Fruit fly (Drosophila melanogaster) whole organism, embryonic: ENCODE measurements around the gene CG3342.

Experiments
- Atf3 ChIP-seq: fragments of 200-800 bp; sonication (Bioruptor generic); optimal IDR thresholded peaks from 3 replicates; lab custom pipeline; 2016; ENCODE audit warnings: missing biosample characterization, missing genetic modification characterization
- CG10959 ChIP-seq: fragments of 200-800 bp; sonication (Bioruptor generic); IDR thresholded peaks from 2 replicates; pipeline ENCODE4 v1.3.6; 2022; ENCODE audit warnings: missing biosample characterization, missing genetic modification characterization
- CG10979 ChIP-seq: fragments of 200-800 bp; sonication (Bioruptor generic); optimal IDR thresholded peaks from 2 replicates; lab custom pipeline; 2018; ENCODE audit warnings: missing biosample characterization, mild to moderate bottlenecking, missing genetic modification characterization, moderate library complexity
- CG11695 ChIP-seq: fragments of 200-800 bp; sonication (Bioruptor generic); IDR thresholded peaks from 3 replicates; pipeline ENCODE4 v1.3.6; 2022; ENCODE audit warnings: missing biosample characterization, missing genetic modification characterization
- CG1529 ChIP-seq: fragments of 200-800 bp; sonication (Bioruptor generic); optimal IDR thresholded peaks from 3 replicates; lab custom pipeline; 2018; ENCODE audit warnings: missing biosample characterization, missing genetic modification characterization
- CG1603 ChIP-seq: fragments of 200-800 bp; sonication (Bioruptor generic); optimal IDR thresholded peaks from 2 replicates; lab custom pipeline; 2019; ENCODE audit warnings: missing biosample characterization, mild to moderate bottlenecking, missing genetic modification characterization, moderate library complexity
- CG16813 ChIP-seq: fragments of 200-800 bp; sonication (Bioruptor generic); IDR thresholded peaks from 3 replicates; pipeline ENCODE4 v1.3.6; 2022; ENCODE audit warnings: missing biosample characterization, missing genetic modification characterization; ENCODE audit not compliant: partially characterized antibody
- CG17385 ChIP-seq: fragments of 200-800 bp; sonication (Bioruptor generic); optimal IDR thresholded peaks from 3 replicates; lab custom pipeline; 2018; ENCODE audit warnings: missing biosample characterization, mild to moderate bottlenecking, missing genetic modification characterization
- CG17802 ChIP-seq: fragments of 200-800 bp; sonication (Bioruptor generic); optimal IDR thresholded peaks from 2 replicates; lab custom pipeline; 2018; ENCODE audit warnings: missing biosample characterization, mild to moderate bottlenecking, missing genetic modification characterization, moderate library complexity
- CG1832 ChIP-seq: fragments of 200-800 bp; sonication (Bioruptor generic); optimal IDR thresholded peaks from 2 replicates; lab custom pipeline; 2017; ENCODE audit warnings: missing biosample characterization, mild to moderate bottlenecking, missing genetic modification characterization, inconsistent platforms
- CG30431 ChIP-seq: fragments of 200-800 bp; sonication (Bioruptor generic); optimal IDR thresholded peaks from 2 replicates; lab custom pipeline; 2017; ENCODE audit warnings: missing biosample characterization, missing genetic modification characterization
- CG42726 ChIP-seq: fragments of 200-800 bp; sonication (Bioruptor generic); IDR thresholded peaks from 2 replicates; pipeline ENCODE4 v1.3.6; 2022; ENCODE audit warnings: missing biosample characterization, missing genetic modification characterization; ENCODE audit not compliant: partially characterized antibody
- CG6654 ChIP-seq: fragments of 200-800 bp; sonication (Bioruptor generic); optimal IDR thresholded peaks from 2 replicates; lab custom pipeline; 2017; ENCODE audit warnings: missing biosample characterization, mild to moderate bottlenecking, missing genetic modification characterization
- CG7357 ChIP-seq: fragments of 200-800 bp; sonication (Bioruptor generic); IDR thresholded peaks from 3 replicates; pipeline ENCODE4 v1.3.6; 2022; ENCODE audit warnings: missing biosample characterization, missing genetic modification characterization
- CG7786 ChIP-seq: fragments of 200-800 bp; sonication (Bioruptor generic); optimal IDR thresholded peaks from 2 replicates; lab custom pipeline; 2016; ENCODE audit warnings: missing biosample characterization, missing genetic modification characterization
- CG8359 ChIP-seq: fragments of 200-800 bp; sonication (Bioruptor generic); optimal IDR thresholded peaks from 2 replicates; lab custom pipeline; 2017; ENCODE audit warnings: missing biosample characterization, mild to moderate bottlenecking, missing genetic modification characterization, borderline replicate concordance
- CG8388 ChIP-seq: fragments of 200-800 bp; sonication (Bioruptor generic); optimal IDR thresholded peaks from 2 replicates; lab custom pipeline; 2019; ENCODE audit warnings: missing biosample characterization, mild to moderate bottlenecking, missing genetic modification characterization, moderate library complexity
- CG8478 ChIP-seq: fragments of >200 bp; optimal IDR thresholded peaks from 2 replicates; lab custom pipeline; 2018
- CG9437 ChIP-seq: fragments of 200-800 bp; sonication (Bioruptor generic); optimal IDR thresholded peaks from 2 replicates; lab custom pipeline; 2018; ENCODE audit warnings: missing biosample characterization, mild to moderate bottlenecking, missing genetic modification characterization
- D19A ChIP-seq: fragments of 200-800 bp; optimal IDR thresholded peaks from 3 replicates; lab custom pipeline; 2019; ENCODE audit warnings: missing biosample characterization, mild to moderate bottlenecking, missing genetic modification characterization, moderate library complexity
- E2f2 ChIP-seq: fragments of 200-800 bp; sonication (Bioruptor generic); IDR thresholded peaks from 2 replicates; pipeline ENCODE4 v1.3.6; 2022; ENCODE audit warnings: missing biosample characterization, missing genetic modification characterization
- Elba2 ChIP-seq: fragments of 200-800 bp; sonication (Bioruptor generic); optimal IDR thresholded peaks from 3 replicates; lab custom pipeline; 2016; ENCODE audit warnings: missing biosample characterization, missing genetic modification characterization
- Fer2 ChIP-seq: fragments of 200-800 bp; sonication (Bioruptor generic); optimal IDR thresholded peaks from 2 replicates; lab custom pipeline; 2018; ENCODE audit warnings: missing biosample characterization, mild to moderate bottlenecking, missing genetic modification characterization, moderate library complexity
- H15 ChIP-seq: fragments of 200-800 bp; sonication (Bioruptor generic); IDR thresholded peaks from 3 replicates; pipeline ENCODE4 v1.3.6; 2022; ENCODE audit warnings: missing biosample characterization, missing genetic modification characterization
- HHEX ChIP-seq: fragments of 200-800 bp; sonication (Bioruptor generic); optimal IDR thresholded peaks from 3 replicates; lab custom pipeline; 2017; ENCODE audit warnings: missing biosample characterization, mild to moderate bottlenecking, missing genetic modification characterization, missing genetic modification reagents
- HLHmδ ChIP-seq: fragments of 200-800 bp; sonication (Bioruptor generic); optimal IDR thresholded peaks from 2 replicates; lab custom pipeline; 2018; ENCODE audit warnings: missing biosample characterization, mild to moderate bottlenecking, missing genetic modification characterization, moderate library complexity
- Hr51 ChIP-seq, 2 experiments: fragments of 200-800 bp; sonication (Bioruptor generic); optimal IDR thresholded peaks; 2 replicates in 1 of 2; 3 replicates in 1 of 2; lab custom pipeline; 2016 to 2018; ENCODE audit warnings: missing biosample characterization in 2 of 2, missing genetic modification characterization in 2 of 2, mild to moderate bottlenecking in 1 of 2, moderate library complexity in 1 of 2
- Hsf ChIP-seq: fragments of 200-800 bp; sonication (Bioruptor generic); optimal IDR thresholded peaks from 3 replicates; lab custom pipeline; 2016; ENCODE audit warnings: missing biosample characterization, missing genetic modification characterization
- Lim3 ChIP-seq: fragments of 200-800 bp; sonication (Bioruptor generic); IDR thresholded peaks from 2 replicates; pipeline ENCODE4 v1.3.6; 2022; ENCODE audit warnings: missing biosample characterization, missing genetic modification characterization
- MTF-1 ChIP-seq: fragments of 200-800 bp; sonication (Bioruptor generic); optimal IDR thresholded peaks from 2 replicates; lab custom pipeline; 2018; ENCODE audit warnings: missing biosample characterization, mild to moderate bottlenecking, missing genetic modification characterization, borderline replicate concordance
- Scr ChIP-seq: fragments of 200-800 bp; sonication (Bioruptor generic); IDR thresholded peaks from 2 replicates; pipeline ENCODE4 v1.3.6; 2022; ENCODE audit warnings: missing biosample characterization, missing genetic modification characterization; ENCODE audit not compliant: partially characterized antibody
- Usf ChIP-seq: fragments of 200-800 bp; sonication (Bioruptor generic); optimal IDR thresholded peaks from 2 replicates; lab custom pipeline; 2017; ENCODE audit warnings: missing genotype, missing biosample characterization, missing genetic modification characterization
- bigmax ChIP-seq: fragments of 200-800 bp; sonication (Bioruptor generic); optimal IDR thresholded peaks from 2 replicates; lab custom pipeline; 2018; ENCODE audit warnings: missing biosample characterization, mild to moderate bottlenecking, missing genetic modification characterization
- cato ChIP-seq: fragments of 200-800 bp; sonication (Bioruptor generic); optimal IDR thresholded peaks from 2 replicates; lab custom pipeline; 2016; ENCODE audit warnings: missing biosample characterization, missing genetic modification characterization, borderline replicate concordance
- caup ChIP-seq: fragments of 200-800 bp; sonication (Bioruptor generic); optimal IDR thresholded peaks from 3 replicates; lab custom pipeline; 2017; ENCODE audit warnings: missing biosample characterization, mild to moderate bottlenecking, missing genetic modification characterization, moderate library complexity; ENCODE audit not compliant: severe bottlenecking
- cg ChIP-seq: fragments of 200-800 bp; sonication (Bioruptor generic); optimal IDR thresholded peaks from 3 replicates; lab custom pipeline; 2019; ENCODE audit warnings: missing biosample characterization, mild to moderate bottlenecking, missing genetic modification characterization, moderate library complexity
- ci ChIP-seq: fragments of 200-800 bp; sonication (Bioruptor generic); IDR thresholded peaks from 3 replicates; pipeline ENCODE4 v1.3.6; 2022; ENCODE audit warnings: missing biosample characterization, missing genetic modification characterization
- dati ChIP-seq: fragments of 200-800 bp; sonication (Bioruptor generic); IDR thresholded peaks from 2 replicates; pipeline ENCODE4 v1.3.6; 2022; ENCODE audit warnings: missing biosample characterization, missing genetic modification characterization
- eyg ChIP-seq: fragments of 200-800 bp; sonication (Bioruptor generic); optimal IDR thresholded peaks from 3 replicates; lab custom pipeline; 2016; ENCODE audit warnings: missing biosample characterization, missing genetic modification characterization
- fd64A ChIP-seq: fragments of 200-800 bp; sonication (Bioruptor generic); optimal IDR thresholded peaks from 3 replicates; lab custom pipeline; 2018; ENCODE audit warnings: missing biosample characterization, mild to moderate bottlenecking, missing genetic modification characterization
- gcm2 ChIP-seq: fragments of 200-800 bp; sonication (Bioruptor generic); optimal IDR thresholded peaks from 2 replicates; lab custom pipeline; 2016; ENCODE audit warnings: missing biosample characterization, missing genetic modification characterization
- gro ChIP-seq: fragments of 200-800 bp; sonication (Bioruptor generic); optimal IDR thresholded peaks from 2 replicates; lab custom pipeline; 2016; ENCODE audit warnings: missing biosample characterization, missing genetic modification characterization
- gsb ChIP-seq: fragments of 200-800 bp; sonication (Bioruptor generic); IDR thresholded peaks from 2 replicates; pipeline ENCODE4 v1.3.6; 2022; ENCODE audit warnings: missing biosample characterization, missing genetic modification characterization
- ind ChIP-seq: fragments of 200-800 bp; sonication (Bioruptor generic); optimal IDR thresholded peaks from 3 replicates; lab custom pipeline; 2016; ENCODE audit warnings: missing biosample characterization, missing genetic modification characterization
- org-1 ChIP-seq: fragments of 200-800 bp; sonication (Bioruptor generic); optimal IDR thresholded peaks from 2 replicates; lab custom pipeline; 2017; ENCODE audit warnings: missing biosample characterization, missing genetic modification characterization
- sim ChIP-seq: fragments of 200-800 bp; sonication (Bioruptor generic); IDR thresholded peaks from 2 replicates; pipeline ENCODE4 v1.3.6; 2022; ENCODE audit warnings: missing biosample characterization, missing genetic modification characterization
- sima ChIP-seq: fragments of 200-800 bp; sonication (Bioruptor generic); optimal IDR thresholded peaks from 2 replicates; lab custom pipeline; 2016; ENCODE audit warnings: missing biosample characterization, missing genetic modification characterization
- sug ChIP-seq: fragments of 200-800 bp; optimal IDR thresholded peaks from 2 replicates; lab custom pipeline; 2019; ENCODE audit warnings: missing biosample characterization, mild to moderate bottlenecking, missing genetic modification characterization, moderate library complexity
- ttk ChIP-seq: fragments of 200-800 bp; sonication (Bioruptor generic); IDR thresholded peaks from 2 replicates; pipeline ENCODE4 v2.1.2; 2022; ENCODE audit warnings: missing biosample characterization, missing genetic modification characterization

Gene CG3342

dm6 chrX:6571234-6571915 is 43.7 kb upstream of the CG3342 start (continued):
- TF ChIP-seq Atf3 (peak; percentile 30), MTF-1 (peak; percentile 97), CG9437 (GFP tag; lab: Kevin White, UChicago) (peak; percentile 84), CG1832 (GFP tag; lab: Kevin White, UChicago) (peak; percentile 74), eyg (GFP tag; lab: Kevin White, UChicago) (no peak), CG10979 (tag; lab: Kevin White, UChicago) (peak; percentile 96), HLHmδ (GFP tag; lab: Kevin White, UChicago) (peak; percentile 5), sug (tag; lab: Kevin White, UChicago) (peak; percentile 76), HHEX (GFP tag; lab: Kevin White, UChicago) (peak; percentile 76), E2f2 (peak; percentile 65), fd64A (GFP tag; lab: Kevin White, UChicago) (peak; percentile 70), CG8388 (GFP tag; lab: Kevin White, UChicago) (peak; percentile 93), CG42726 (GFP tag; lab: Robert Waterston, UW) (no peak), Hr51 (GFP tag; optimal IDR thresholded peaks at IDR 0.05; lab: Kevin White, UChicago) (peak; percentile 24 to 92), gsb (GFP tag; lab: Robert Waterston, UW) (no peak), cato (GFP tag; lab: Kevin White, UChicago) (peak; percentile 71), gcm2 (GFP tag; lab: Kevin White, UChicago) (peak; percentile 8), Lim3 (peak; percentile 33; the same call in 1 of the 2 replicates), org-1 (peak; percentile 86), sima (no peak), caup (peak; percentile 76), Scr (GFP tag; lab: Robert Waterston, UW) (no peak), sim (peak; percentile 76; the same call in 1 of the 2 replicates), CG8478 (peak; percentile 60), Fer2 (tag; lab: Kevin White, UChicago) (peak; percentile 62), CG6654 (GFP tag; lab: Kevin White, UChicago) (peak; percentile 63), Hsf (peak; percentile 68), CG1529 (GFP tag; lab: Kevin White, UChicago) (peak; percentile 92), CG17802 (tag; lab: Kevin White, UChicago) (peak; percentile 53), bigmax (peak; percentile 16), CG7357 (peak; percentile 71), dati (GFP tag; lab: Robert Waterston, UW) (no peak), D19A (tag; lab: Kevin White, UChicago) (peak; percentile 91), CG7786 (peak; percentile 23), CG1603 (tag; lab: Kevin White, UChicago) (peak; percentile 37), cg (GFP tag; lab: Kevin White, UChicago) (peak; percentile 11), CG8359 (peak; percentile 83), ttk (GFP tag; lab: Robert Waterston, UW) (peak; percentile 77), CG17385 (GFP tag; lab: Kevin White, UChicago) (peak; percentile 87), CG16813 (GFP tag; lab: Robert Waterston, UW) (no peak), Elba2 (GFP tag; lab: Kevin White, UChicago) (no peak), ci (peak; percentile 89), CG30431 (GFP tag; lab: Kevin White, UChicago) (peak; percentile 79), H15 (GFP tag; lab: Robert Waterston, UW) (peak; percentile 73), Usf (GFP tag; lab: Kevin White, UChicago) (peak; percentile 82), ind (GFP tag; lab: Kevin White, UChicago) (peak; percentile 75), CG10959 (GFP tag; lab: Robert Waterston, UW) (peak; percentile 80), CG11695 (GFP tag; lab: Robert Waterston, UW) (peak; percentile 90), gro (GFP tag; lab: Kevin White, UChicago) (no peak)
